Worm (Caenorhabditis elegans) whole organism, midembryonic: Measurements from ENCODE around the gene mca-1.

ENCODE experiments used
- cog-1 ChIP-seq: sonication (generic microtip); optimal IDR thresholded peaks from 2 replicates; lab custom pipeline; 2016; ENCODE audit warnings: missing genetic modification characterization, missing compliant biosample characterization
- flt-1 ChIP-seq: fragments of 200-800 bp; sonication (Bioruptor generic); IDR thresholded peaks from 2 replicates; pipeline ENCODE4 v1.3.6; 2022; ENCODE audit warnings: missing genetic modification characterization, missing compliant biosample characterization
- klf-2 ChIP-seq: fragments of 200-800 bp; sonication (Bioruptor generic); conservative IDR thresholded peaks from 2 replicates; pipeline ENCODE4 v1.3.6; 2022; ENCODE audit warnings: missing genetic modification reagents, missing genetic modification characterization, missing compliant biosample characterization
- med-1 ChIP-seq: sonication (generic microtip); optimal IDR thresholded peaks from 2 replicates; lab custom pipeline; 2017; ENCODE audit warnings: missing genetic modification characterization, mild to moderate bottlenecking, missing compliant biosample characterization, antibody characterized with exemption, missing genetic modification reagents; ENCODE audit not compliant: insufficient read depth
- ztf-23 ChIP-seq: fragments of 200-800 bp; sonication (Bioruptor generic); IDR thresholded peaks from 2 replicates; pipeline ENCODE4 v1.3.6; 2022; ENCODE audit warnings: missing genetic modification reagents, missing genetic modification characterization, missing compliant biosample characterization

- TF ChIP-seq klf-2 (GFP tag; lab: Robert Waterston, UW) (no peak), med-1 (GFP tag; lab: Kevin White, UChicago) (no peak), ztf-23 (GFP tag; lab: Robert Waterston, UW) (no peak), flt-1 (GFP tag; lab: Robert Waterston, UW) (no peak), cog-1 (no peak)
Observed at ce11 chrIV:9673206-9673605, 38.5 kb upstream of the mca-1 start.
